Worm (Caenorhabditis elegans): ENCODE data around the gene DH11.5.

DH11.5 gene

DNA sequence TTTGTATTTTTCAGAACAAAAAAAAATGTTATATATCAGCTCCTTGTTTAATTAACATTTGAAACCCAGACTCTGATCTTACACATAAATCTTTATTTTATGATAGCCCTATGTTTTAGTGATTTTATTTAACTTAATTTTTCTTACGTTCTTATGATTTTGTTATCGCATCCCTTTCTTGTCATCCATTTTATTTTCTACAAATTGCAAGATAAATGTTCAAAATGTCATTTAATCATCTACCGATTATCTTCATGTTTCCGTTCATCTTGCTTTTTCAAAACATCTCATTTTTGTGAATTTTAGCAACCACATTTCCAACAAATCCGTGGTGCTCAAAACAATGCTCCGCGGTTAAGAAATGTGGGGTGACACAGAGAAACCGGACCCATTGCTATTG is at the start of gene DH11.5:
TSS of gene DH11.5 (plus strand) at position 301 of the 400 bp plus-strand sequence.
- TF ChIP-seq nhr-71 (tag; optimal IDR thresholded peaks at IDR 0.05) (no peak), lsy-2 (tag; optimal IDR thresholded peaks at IDR 0.05) (no peak), nhr-90 (tag; optimal IDR thresholded peaks at IDR 0.05; ENCODE audit: poor library complexity) (no peak), nhr-85 (tag) (no peak), unc-98 (GFP tag; IDR thresholded peaks at IDR 0.05) (no peak), F16B12.6 (tag; optimal IDR thresholded peaks at IDR 0.05) (no peak), nhr-47 (tag; optimal IDR thresholded peaks at IDR 0.05) (no peak), nhr-20 (tag; optimal IDR thresholded peaks at IDR 0.05) (no peak), aly-2 (tag; optimal IDR thresholded peaks at IDR 0.05) (no peak), C34B4.2 (tag; optimal IDR thresholded peaks at IDR 0.05) (no peak), lir-3 (tag; optimal IDR thresholded peaks at IDR 0.05; ENCODE audit: poor library complexity) (no peak), ztf-11 (tag; optimal IDR thresholded peaks at IDR 0.05) (no peak), nhr-19 (GFP tag; conservative IDR thresholded peaks at IDR 0.05) (no peak), lin-39 (tag; optimal IDR thresholded peaks at IDR 0.05) (no peak), sox-4 (tag; optimal IDR thresholded peaks at IDR 0.05) (no peak), dsc-1 (tag; optimal IDR thresholded peaks at IDR 0.05) (no peak), aha-1 (tag; optimal IDR thresholded peaks at IDR 0.05) (no peak), isw-1 (GFP tag; IDR thresholded peaks at IDR 0.05) (no peak), efl-1 (optimal IDR thresholded peaks at IDR 0.05) (no peak), efl-1 (GFP tag; optimal IDR thresholded peaks at IDR 0.05 in 1 of 2) (no peak)

DNA sequence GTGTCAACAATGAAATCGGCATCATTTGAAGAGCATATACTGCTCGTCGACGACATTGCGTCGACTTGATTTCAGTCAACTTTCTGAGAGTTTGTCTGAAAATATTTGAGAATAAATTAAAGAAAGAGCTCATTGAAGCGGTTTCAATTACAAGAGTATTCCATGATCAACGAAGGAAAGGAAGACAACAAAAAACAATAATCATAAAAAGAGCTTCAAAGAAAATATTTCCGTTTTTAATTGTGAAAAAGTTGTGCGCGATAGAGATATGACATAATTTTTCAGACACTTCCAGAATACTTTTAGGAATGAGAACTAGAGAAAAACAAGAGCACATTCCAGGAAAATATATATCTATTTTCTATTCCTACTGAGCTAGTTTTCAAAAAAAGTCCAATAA is 47.8 kb upstream of the DH11.5 start, which contains the start of gene spv-1:
TSS of gene spv-1 (minus strand) at position 101 of the 400 bp plus-strand sequence.
- no peak for TF ChIP-seq efl-1 (optimal IDR thresholded peaks at IDR 0.05)
- peak in 1 of 2 experiments; percentile 6 for TF ChIP-seq efl-1 (GFP tag; optimal IDR thresholded peaks at IDR 0.05 in 1 of 2)
- no peak for TF ChIP-seq jun-1 (tag; optimal IDR thresholded peaks at IDR 0.05)

ce11 chrII:7930671-7931070 is 45.7 kb upstream of the DH11.5 start:
- no peak for TF ChIP-seq swsn-7 (tag; optimal IDR thresholded peaks at IDR 0.05)
- TF ChIP-seq tlp-1 (tag; optimal IDR thresholded peaks at IDR 0.05) = no peak
- peak; percentile 71 for TF ChIP-seq lin-14 (GFP tag; optimal IDR thresholded peaks at IDR 0.05)
- peak; percentile 28 for TF ChIP-seq nhr-90 (tag; optimal IDR thresholded peaks at IDR 0.05; ENCODE audit: poor library complexity)
- no peak for TF ChIP-seq ama-1 (optimal IDR thresholded peaks at IDR 0.05)
- peak; percentile 4 for TF ChIP-seq C16A3.4 (tag; optimal IDR thresholded peaks at IDR 0.05)
- no peak for TF ChIP-seq lin-15B (tag; optimal IDR thresholded peaks at IDR 0.05)
- TF ChIP-seq egl-27 (tag; optimal IDR thresholded peaks at IDR 0.05) = no peak
- TF ChIP-seq snu-23 (GFP tag; optimal IDR thresholded peaks at IDR 0.05) = peak; percentile 52
- TF ChIP-seq nhr-85 (tag) = peak; percentile 85
- TF ChIP-seq nhr-20 (tag; optimal IDR thresholded peaks at IDR 0.05) = peak; percentile 36
- peak in 1 of 2 experiments; percentile 8 for TF ChIP-seq lsy-2 (tag; optimal IDR thresholded peaks at IDR 0.05)
- peak; percentile 27 for TF ChIP-seq mep-1 (tag; optimal IDR thresholded peaks at IDR 0.05)
- TF ChIP-seq blmp-1 (tag; optimal IDR thresholded peaks at IDR 0.05) = peak; percentile 37
- TF ChIP-seq nhr-77 (tag; optimal IDR thresholded peaks at IDR 0.05) = no peak

- TF ChIP-seq ceh-8 (GFP tag; optimal IDR thresholded peaks at IDR 0.05) (no peak), grh-1 (GFP tag; IDR thresholded peaks at IDR 0.05) (no peak), efl-1 (optimal IDR thresholded peaks at IDR 0.05) (no peak), efl-1 (GFP tag; optimal IDR thresholded peaks at IDR 0.05 in 1 of 2) (no peak), lin-14 (GFP tag; optimal IDR thresholded peaks at IDR 0.05) (no peak), isw-1 (GFP tag; IDR thresholded peaks at IDR 0.05) (no peak), nhr-84 (tag; optimal IDR thresholded peaks at IDR 0.05) (no peak), unc-62 (GFP tag; optimal IDR thresholded peaks at IDR 0.05) (no peak)
Measured at ce11 chrII:7935622-7936021, 40.8 kb upstream of the DH11.5 start.

- TF ChIP-seq lir-3 (tag; optimal IDR thresholded peaks at IDR 0.05; ENCODE audit: poor library complexity) = no peak
- TF ChIP-seq zip-4 (GFP tag; optimal IDR thresholded peaks at IDR 0.05) = no peak
- no peak for TF ChIP-seq nhr-90 (tag; optimal IDR thresholded peaks at IDR 0.05; ENCODE audit: poor library complexity)
- TF ChIP-seq skn-1 (tag; optimal IDR thresholded peaks at IDR 0.05) = no peak
- TF ChIP-seq lin-35 (GFP tag; optimal IDR thresholded peaks at IDR 0.05) = no peak
- no peak for TF ChIP-seq lin-39 (tag; optimal IDR thresholded peaks at IDR 0.05)
- TF ChIP-seq lin-14 (GFP tag; optimal IDR thresholded peaks at IDR 0.05) = peak; percentile 18
- peak; percentile 81 for TF ChIP-seq blmp-1 (tag; optimal IDR thresholded peaks at IDR 0.05)
- TF ChIP-seq elt-3 (tag; optimal IDR thresholded peaks at IDR 0.05) = peak in 1 of 6 experiments; percentile 26
Measured at ce11 chrII:7938078-7938477, 38.3 kb upstream of the DH11.5 start, which contains the start of gene ZK669.2. ZK669.2 (minus strand) TSS chrII:7938178.

Data from whole organism, L1 larva.